Worm (Caenorhabditis elegans): Measurements from ENCODE around the gene ZC8.6.

The ZC8.6 gene

DNA sequence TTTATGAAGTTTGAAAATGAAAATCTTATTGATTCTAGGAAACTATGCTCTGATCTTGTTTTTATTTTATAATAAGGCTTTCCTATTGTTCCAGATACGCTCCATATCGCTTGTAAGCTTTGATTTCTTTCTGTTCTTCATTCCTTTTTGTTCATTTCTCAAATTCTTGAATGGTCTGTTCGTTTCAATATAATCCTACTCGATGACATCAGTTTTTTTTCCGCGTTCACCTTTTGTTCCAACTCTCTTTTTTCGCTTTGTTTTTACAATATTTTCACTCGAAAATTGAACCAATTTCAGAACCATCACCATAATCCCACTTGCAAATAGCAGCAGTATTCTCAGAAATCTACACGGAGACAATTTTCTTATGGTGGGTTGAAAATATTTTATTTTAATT lies 49.6 kb downstream of the ZC8.6 start, which contains the start of gene tyra-3:
Gene tyra-3 (plus strand): TSS at position 301 of the 400 bp plus-strand sequence.
- TF ChIP-seq ceh-16 (tag; optimal IDR thresholded peaks at IDR 0.05) = no peak
- TF ChIP-seq nhr-129 (tag; optimal IDR thresholded peaks at IDR 0.05) = no peak
- TF ChIP-seq lin-11 (tag; optimal IDR thresholded peaks at IDR 0.05) = no peak
- no peak for TF ChIP-seq C34F6.9 (tag; optimal IDR thresholded peaks at IDR 0.05)
- TF ChIP-seq nhr-23 (tag; optimal IDR thresholded peaks at IDR 0.05) = no peak
- no peak for TF ChIP-seq aly-2 (tag; optimal IDR thresholded peaks at IDR 0.05)
- TF ChIP-seq lsy-2 (tag; optimal IDR thresholded peaks at IDR 0.05) = no peak
- no peak for TF ChIP-seq sma-3 (GFP tag; optimal IDR thresholded peaks at IDR 0.05)
- no peak for TF ChIP-seq Y55F3AM.14 (GFP tag; optimal IDR thresholded peaks at IDR 0.05)
- TF ChIP-seq elt-3 (tag; optimal IDR thresholded peaks at IDR 0.05) = no peak
- no peak for TF ChIP-seq zag-1 (tag; optimal IDR thresholded peaks at IDR 0.05)
- no peak for TF ChIP-seq dmd-4 (tag; optimal IDR thresholded peaks at IDR 0.05)
- TF ChIP-seq ztf-4 (tag; optimal IDR thresholded peaks at IDR 0.05) = no peak
- TF ChIP-seq nhr-6 (tag; optimal IDR thresholded peaks at IDR 0.05) = no peak
- no peak for TF ChIP-seq mab-5 (tag; optimal IDR thresholded peaks at IDR 0.05)
- no peak for TF ChIP-seq nhr-11 (tag; optimal IDR thresholded peaks at IDR 0.05)
- TF ChIP-seq nhr-21 (tag; optimal IDR thresholded peaks at IDR 0.05) = no peak
- no peak for TF ChIP-seq ama-1 (optimal IDR thresholded peaks at IDR 0.05)
- no peak for TF ChIP-seq lin-13 (GFP tag; optimal IDR thresholded peaks at IDR 0.05)
- no peak for TF ChIP-seq F13H6.1 (tag; optimal IDR thresholded peaks at IDR 0.05)

DNA sequence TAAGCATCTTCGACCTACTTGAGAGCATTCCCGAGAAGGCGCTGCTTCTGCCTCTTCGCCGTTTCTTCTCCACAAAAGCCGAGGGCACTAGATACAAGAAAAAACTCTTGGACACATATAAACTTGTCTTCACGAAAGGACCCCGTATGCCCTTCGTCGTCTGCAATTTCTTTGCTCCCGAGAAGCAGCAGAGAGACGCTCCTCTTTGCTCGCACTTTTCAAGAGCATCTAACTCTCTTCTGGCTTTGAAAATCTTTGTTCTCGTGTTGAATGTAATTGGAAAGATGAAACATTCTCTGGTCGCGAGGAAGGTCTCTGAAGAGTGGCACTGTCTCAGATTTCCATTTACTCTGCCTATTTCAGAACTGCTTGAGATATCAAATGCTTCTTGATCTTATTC lies 58.4 kb downstream of the ZC8.6 start:
- no peak for TF ChIP-seq elt-3 (tag; optimal IDR thresholded peaks at IDR 0.05)
- no peak for TF ChIP-seq alr-1 (tag; optimal IDR thresholded peaks at IDR 0.05)
- no peak for TF ChIP-seq nhr-10 (tag; optimal IDR thresholded peaks at IDR 0.05)
- TF ChIP-seq ZK546.5 (tag; optimal IDR thresholded peaks at IDR 0.05) = no peak
- no peak for TF ChIP-seq blmp-1 (tag; optimal IDR thresholded peaks at IDR 0.05; ENCODE audit: insufficient read depth)
- TF ChIP-seq lin-39 (tag; optimal IDR thresholded peaks at IDR 0.05) = no peak
- no peak for TF ChIP-seq peb-1 (tag; optimal IDR thresholded peaks at IDR 0.05)
- no peak for TF ChIP-seq nhr-6 (tag; optimal IDR thresholded peaks at IDR 0.05)
- TF ChIP-seq sem-4 (tag; optimal IDR thresholded peaks at IDR 0.05) = no peak
- no peak for TF ChIP-seq elt-1 (tag; optimal IDR thresholded peaks at IDR 0.05)
- no peak for TF ChIP-seq nhr-237 (tag; optimal IDR thresholded peaks at IDR 0.05)
- no peak for TF ChIP-seq crh-2 (tag; optimal IDR thresholded peaks at IDR 0.05)
- no peak for TF ChIP-seq unc-55 (GFP tag; optimal IDR thresholded peaks at IDR 0.05)

DNA sequence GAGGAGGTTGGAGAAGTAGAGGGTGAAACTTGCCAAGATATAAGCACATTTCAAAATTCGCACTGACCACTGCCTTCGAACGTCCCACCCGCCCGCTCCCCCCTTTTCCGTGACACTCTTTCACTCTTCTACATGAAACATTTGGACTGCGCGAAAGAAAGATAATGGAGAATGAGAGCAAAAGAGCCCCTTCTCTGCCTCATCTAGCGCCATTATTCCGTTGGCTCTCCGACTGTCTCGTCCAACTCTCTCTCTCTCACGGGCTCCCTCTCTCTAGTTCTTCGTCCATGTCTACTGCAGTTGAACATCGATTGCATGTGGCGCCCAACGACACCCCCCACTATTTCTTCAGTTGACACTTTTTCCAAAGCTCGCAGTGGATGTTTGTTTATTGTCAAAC lies 64.4 kb downstream of the ZC8.6 start:
- TF ChIP-seq lin-11 (tag; optimal IDR thresholded peaks at IDR 0.05) (peak; percentile 14), fos-1 (tag; optimal IDR thresholded peaks at IDR 0.05) (no peak), C34F6.9 (tag; optimal IDR thresholded peaks at IDR 0.05) (peak; percentile 35), dmd-4 (tag; optimal IDR thresholded peaks at IDR 0.05) (no peak), ztf-4 (tag; optimal IDR thresholded peaks at IDR 0.05) (no peak), skn-1 (tag; optimal IDR thresholded peaks at IDR 0.05) (no peak), R02D3.7 (tag; optimal IDR thresholded peaks at IDR 0.05) (no peak), unc-55 (GFP tag; optimal IDR thresholded peaks at IDR 0.05) (peak; percentile 25), ztf-11 (tag; optimal IDR thresholded peaks at IDR 0.05) (no peak), mdl-1 (tag; optimal IDR thresholded peaks at IDR 0.05) (no peak), snpc-4 (tag; optimal IDR thresholded peaks at IDR 0.05) (no peak)

- TF ChIP-seq zag-1 (tag; optimal IDR thresholded peaks at IDR 0.05) (no peak), peb-1 (tag; optimal IDR thresholded peaks at IDR 0.05) (no peak), ztf-1 (GFP tag; conservative IDR thresholded peaks at IDR 0.05) (no peak), blmp-1 (tag; optimal IDR thresholded peaks at IDR 0.05; ENCODE audit: insufficient read depth) (no peak), sma-3 (GFP tag; optimal IDR thresholded peaks at IDR 0.05) (no peak), nhr-237 (tag; optimal IDR thresholded peaks at IDR 0.05) (no peak), nhr-6 (tag; optimal IDR thresholded peaks at IDR 0.05) (no peak), ama-1 (optimal IDR thresholded peaks at IDR 0.05) (no peak), lin-39 (tag; optimal IDR thresholded peaks at IDR 0.05) (no peak), dmd-4 (tag; optimal IDR thresholded peaks at IDR 0.05) (no peak), ceh-82 (tag; optimal IDR thresholded peaks at IDR 0.05) (no peak), egl-27 (tag; optimal IDR thresholded peaks at IDR 0.05) (no peak), nhr-25 (tag; optimal IDR thresholded peaks at IDR 0.05) (no peak), snpc-4 (tag; optimal IDR thresholded peaks at IDR 0.05) (no peak), unc-62 (GFP tag; optimal IDR thresholded peaks at IDR 0.05) (no peak), nhr-12 (tag; optimal IDR thresholded peaks at IDR 0.05) (no peak), skn-1 (tag; optimal IDR thresholded peaks at IDR 0.05) (no peak), ztf-4 (tag; optimal IDR thresholded peaks at IDR 0.05) (no peak), nhr-10 (tag; optimal IDR thresholded peaks at IDR 0.05) (no peak), mbf-1 (tag; optimal IDR thresholded peaks at IDR 0.05) (no peak)
Measured at ce11 chrX:4932023-4932422, 65.4 kb downstream of the ZC8.6 start.

Measured in whole organism, L2 larva.